Worm (Caenorhabditis elegans): Measurements from ENCODE around the gene F53A9.1.
A peak's percentile ranks its signal among the peaks of the same experiment; 100 is the strongest.

The F53A9.1 gene

ce11 chrX:8723840-8724239 lies 12.4 kb downstream of the F53A9.1 start (continued):
- no peak for TF ChIP-seq mef-2 (tag; optimal IDR thresholded peaks at IDR 0.05)
- TF ChIP-seq lsy-2 (tag; optimal IDR thresholded peaks at IDR 0.05) = peak in 1 of 2 experiments; percentile 62
- TF ChIP-seq nhr-76 (tag; optimal IDR thresholded peaks at IDR 0.05) = no peak
- TF ChIP-seq dsc-1 (tag; optimal IDR thresholded peaks at IDR 0.05) = peak; percentile 66
- no peak for TF ChIP-seq nhr-11 (tag; optimal IDR thresholded peaks at IDR 0.05)
- TF ChIP-seq efl-3 (GFP tag; optimal IDR thresholded peaks at IDR 0.05) = no peak
- no peak for TF ChIP-seq nhr-47 (tag; optimal IDR thresholded peaks at IDR 0.05)
- no peak for TF ChIP-seq egl-13 (tag; optimal IDR thresholded peaks at IDR 0.05)
- no peak for TF ChIP-seq lir-3 (tag; optimal IDR thresholded peaks at IDR 0.05; ENCODE audit: poor library complexity)
- TF ChIP-seq rnt-1 (tag; optimal IDR thresholded peaks at IDR 0.05) = peak; percentile 45
- no peak for TF ChIP-seq ztf-11 (tag; optimal IDR thresholded peaks at IDR 0.05)
- TF ChIP-seq dpl-1 (GFP tag; optimal IDR thresholded peaks at IDR 0.05) = no peak
- TF ChIP-seq efl-1 (optimal IDR thresholded peaks at IDR 0.05) = no peak
- TF ChIP-seq efl-1 (GFP tag; optimal IDR thresholded peaks at IDR 0.05 in 1 of 2) = no peak
- no peak for TF ChIP-seq unc-30 (tag; optimal IDR thresholded peaks at IDR 0.05)
- no peak for TF ChIP-seq ceh-82 (tag; optimal IDR thresholded peaks at IDR 0.05)
- no peak for TF ChIP-seq snpc-4 (tag; optimal IDR thresholded peaks at IDR 0.05)
- no peak for TF ChIP-seq aha-1 (tag; optimal IDR thresholded peaks at IDR 0.05)
- TF ChIP-seq nhr-12 (tag; optimal IDR thresholded peaks at IDR 0.05) = no peak
- TF ChIP-seq pqm-1 (tag; optimal IDR thresholded peaks at IDR 0.05) = no peak
- no peak for TF ChIP-seq irx-1 (tag; optimal IDR thresholded peaks at IDR 0.05)
- no peak for TF ChIP-seq lin-15B (tag; optimal IDR thresholded peaks at IDR 0.05)
- TF ChIP-seq isw-1 (GFP tag; IDR thresholded peaks at IDR 0.05) = no peak
- TF ChIP-seq ceh-8 (GFP tag; optimal IDR thresholded peaks at IDR 0.05) = no peak
- no peak for TF ChIP-seq nhr-90 (tag; optimal IDR thresholded peaks at IDR 0.05; ENCODE audit: poor library complexity)
- TF ChIP-seq ets-5 (GFP tag; IDR thresholded peaks at IDR 0.05) = no peak
- peak in 1 of 2 experiments; percentile 13 for TF ChIP-seq lin-35 (GFP tag; optimal IDR thresholded peaks at IDR 0.05)
- peak; percentile 31 for TF ChIP-seq unc-130 (tag; optimal IDR thresholded peaks at IDR 0.05)
- TF ChIP-seq Y116A8C.19 (tag; optimal IDR thresholded peaks at IDR 0.05; ENCODE audit: borderline replicate concordance) = no peak
- peak; percentile 26 for TF ChIP-seq swsn-7 (tag; optimal IDR thresholded peaks at IDR 0.05)
- TF ChIP-seq C04F5.9 (tag; optimal IDR thresholded peaks at IDR 0.05) = no peak
- TF ChIP-seq mdl-1 (tag; optimal IDR thresholded peaks at IDR 0.05) = peak in 1 of 2 experiments; percentile 50
- no peak for TF ChIP-seq lin-13 (GFP tag; optimal IDR thresholded peaks at IDR 0.05)
- no peak for TF ChIP-seq fos-1 (tag; optimal IDR thresholded peaks at IDR 0.05)
- TF ChIP-seq unc-98 (GFP tag; IDR thresholded peaks at IDR 0.05) = no peak
- TF ChIP-seq elt-2 (tag; optimal IDR thresholded peaks at IDR 0.05) = no peak
- no peak for TF ChIP-seq jun-1 (tag; optimal IDR thresholded peaks at IDR 0.05)
- TF ChIP-seq lin-39 (tag; optimal IDR thresholded peaks at IDR 0.05) = no peak
- no peak for TF ChIP-seq egl-27 (tag; optimal IDR thresholded peaks at IDR 0.05)
- TF ChIP-seq lin-14 (GFP tag; optimal IDR thresholded peaks at IDR 0.05) = peak; percentile 85
- no peak for TF ChIP-seq tlp-1 (tag; optimal IDR thresholded peaks at IDR 0.05)
- TF ChIP-seq xbp-1 (tag; optimal IDR thresholded peaks at IDR 0.05) = no peak
- TF ChIP-seq unc-86 (tag; optimal IDR thresholded peaks at IDR 0.05) = no peak
- TF ChIP-seq ceh-63 (GFP tag; optimal IDR thresholded peaks at IDR 0.05) = no peak
- peak; percentile 80 for TF ChIP-seq nhr-71 (tag; optimal IDR thresholded peaks at IDR 0.05)
- TF ChIP-seq ceh-88 (GFP tag; IDR thresholded peaks at IDR 0.05) = no peak
- TF ChIP-seq F16B12.6 (tag; optimal IDR thresholded peaks at IDR 0.05) = no peak
- no peak for TF ChIP-seq mep-1 (tag; optimal IDR thresholded peaks at IDR 0.05)
- TF ChIP-seq ceh-90 (tag; optimal IDR thresholded peaks at IDR 0.05) = no peak
- no peak for TF ChIP-seq mab-9 (GFP tag; IDR thresholded peaks at IDR 0.05)
- no peak for TF ChIP-seq alr-1 (tag; optimal IDR thresholded peaks at IDR 0.05; ENCODE audit: borderline replicate concordance)
- TF ChIP-seq C16A3.4 (tag; optimal IDR thresholded peaks at IDR 0.05) = no peak
- TF ChIP-seq fkh-8 (tag; optimal IDR thresholded peaks at IDR 0.05) = no peak
- peak; percentile 46 for TF ChIP-seq nhr-19 (GFP tag; conservative IDR thresholded peaks at IDR 0.05)
